Fruit fly (Drosophila melanogaster) whole organism, adult: Measurements from ENCODE around the gene CG18661.

Experiments
- CG11617 ChIP-seq: fragments of 200-800 bp; sonication (Bioruptor generic); optimal IDR thresholded peaks from 2 replicates; lab custom pipeline; 2017; ENCODE audit warnings: mild to moderate bottlenecking, missing biosample characterization, missing genetic modification reagents, missing genetic modification characterization
- CG12768 ChIP-seq: fragments of 200-800 bp; sonication (Bioruptor generic); optimal IDR thresholded peaks from 2 replicates; lab custom pipeline; 2017; ENCODE audit warnings: missing biosample characterization, missing genetic modification characterization, mild to moderate bottlenecking, moderate library complexity, missing genetic modification reagents
- CG14711 ChIP-seq: fragments of 200-800 bp; sonication (Bioruptor generic); optimal IDR thresholded peaks from 2 replicates; lab custom pipeline; 2018; ENCODE audit warnings: missing biosample characterization, mild to moderate bottlenecking, missing genetic modification characterization, moderate library complexity
- CG1620 ChIP-seq: fragments of 200-800 bp; sonication (Bioruptor generic); optimal IDR thresholded peaks from 2 replicates; lab custom pipeline; 2016; ENCODE audit warnings: missing biosample characterization, missing genetic modification characterization
- CG33017 ChIP-seq: fragments of 200-800 bp; sonication (Bioruptor generic); optimal IDR thresholded peaks from 2 replicates; lab custom pipeline; 2018; ENCODE audit warnings: missing biosample characterization, mild to moderate bottlenecking, missing genetic modification characterization, moderate library complexity
- CG5204 ChIP-seq: fragments of 200-800 bp; sonication (Bioruptor generic); optimal IDR thresholded peaks from 2 replicates; lab custom pipeline; 2016; ENCODE audit warnings: missing biosample characterization, missing genetic modification characterization
- CG7045 ChIP-seq: fragments of 200-800 bp; sonication (Bioruptor generic); optimal IDR thresholded peaks from 2 replicates; lab custom pipeline; 2017; ENCODE audit warnings: missing biosample characterization, mild to moderate bottlenecking, missing genetic modification characterization
- CG7101 ChIP-seq: fragments of 200-800 bp; sonication (Bioruptor generic); optimal IDR thresholded peaks from 2 replicates; lab custom pipeline; 2018; ENCODE audit warnings: missing biosample characterization, mild to moderate bottlenecking, missing genetic modification characterization, moderate library complexity
- Clk ChIP-seq: fragments of 200-800 bp; sonication (Bioruptor generic); optimal IDR thresholded peaks from 2 replicates; lab custom pipeline; 2017; ENCODE audit warnings: missing biosample characterization, missing genetic modification characterization
- Crg-1 ChIP-seq: fragments of 200-800 bp; sonication (Bioruptor generic); optimal IDR thresholded peaks from 2 replicates; lab custom pipeline; 2016; ENCODE audit warnings: missing biosample characterization, missing genetic modification characterization
- Hr96 ChIP-seq: fragments of 200-800 bp; sonication (Bioruptor generic); optimal IDR thresholded peaks from 2 replicates; lab custom pipeline; 2016; ENCODE audit warnings: missing biosample characterization, missing genetic modification characterization
- Mnt ChIP-seq: fragments of 200-800 bp; sonication (Bioruptor generic); optimal IDR thresholded peaks from 2 replicates; lab custom pipeline; 2016; ENCODE audit warnings: missing biosample characterization, mild to moderate bottlenecking, missing genetic modification characterization
- bab1 ChIP-seq: fragments of 200-800 bp; sonication (Bioruptor generic); optimal IDR thresholded peaks from 3 replicates; lab custom pipeline; 2019; ENCODE audit warnings: missing biosample characterization, mild to moderate bottlenecking, missing genetic modification characterization, moderate library complexity
- cic ChIP-seq: fragments of 200-800 bp; sonication (Bioruptor generic); optimal IDR thresholded peaks from 2 replicates; lab custom pipeline; 2017; ENCODE audit warnings: missing biosample characterization, mild to moderate bottlenecking, missing genetic modification characterization, moderate library complexity
- cnc ChIP-seq, 2 experiments: fragments of >200 bp; optimal IDR thresholded peaks; 2 replicates each; lab custom pipeline; 2017
- kay ChIP-seq: fragments of 200-800 bp; sonication (Bioruptor generic); peaks from one replicate; lab custom pipeline; 2016; ENCODE audit warnings: missing biosample characterization, missing genetic modification characterization, borderline replicate concordance
- ovo ChIP-seq: fragments of 200-800 bp; sonication (Bioruptor generic); optimal IDR thresholded peaks from 2 replicates; lab custom pipeline; 2016; ENCODE audit warnings: missing biosample characterization, missing genetic modification characterization
- pad ChIP-seq: fragments of 200-800 bp; sonication (Bioruptor generic); optimal IDR thresholded peaks from 3 replicates; lab custom pipeline; 2017; ENCODE audit warnings: missing biosample characterization, missing genetic modification characterization, mild to moderate bottlenecking, moderate library complexity, missing genetic modification reagents
- tj ChIP-seq: fragments of 200-800 bp; sonication (Bioruptor generic); optimal IDR thresholded peaks from 3 replicates; lab custom pipeline; 2017; ENCODE audit warnings: missing biosample characterization, mild to moderate bottlenecking, missing genetic modification characterization, moderate library complexity
- toe ChIP-seq: fragments of 200-800 bp; sonication (Bioruptor generic); optimal IDR thresholded peaks from 2 replicates; lab custom pipeline; 2016; ENCODE audit warnings: missing biosample characterization, missing genetic modification characterization

Gene CG18661

DNA sequence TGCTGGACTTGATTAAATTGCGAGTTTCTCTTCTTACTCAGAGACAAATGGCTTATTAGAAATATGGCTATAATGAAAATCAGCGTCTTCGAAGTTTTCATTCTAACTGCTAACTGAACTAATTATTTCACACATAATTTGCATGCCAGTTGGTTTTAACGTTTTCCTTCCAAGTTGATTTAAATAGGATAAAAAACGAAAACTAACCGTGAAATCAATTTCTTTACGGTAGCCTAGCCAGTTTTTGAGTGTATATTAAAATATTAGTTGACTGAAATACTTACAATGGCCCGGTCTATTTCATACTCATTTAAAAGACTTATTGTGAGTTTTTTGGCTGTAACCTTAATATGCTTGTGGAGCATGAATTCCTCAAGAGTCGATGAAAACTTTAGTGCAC lies 35.2 kb upstream of the CG18661 start, which contains the start of the genes CG9525 and CG32985:
CG9525 (minus strand) TSS at position 101 of the 400 bp plus-strand sequence.
CG32985 (plus strand) TSS at position 280 of the 400 bp plus-strand sequence.
- TF ChIP-seq kay (GFP tag; lab: Kevin White, UChicago), result no peak
- TF ChIP-seq Crg-1, result no peak
- TF ChIP-seq cic (GFP tag; lab: Kevin White, UChicago), result no peak
- no peak for TF ChIP-seq Clk (GFP tag; lab: Kevin White, UChicago)
- TF ChIP-seq CG33017 (tag; lab: Kevin White, UChicago), result no peak
- TF ChIP-seq bab1 (GFP tag; lab: Kevin White, UChicago), result no peak
- TF ChIP-seq CG5204 (GFP tag; lab: Kevin White, UChicago), result no peak

DNA sequence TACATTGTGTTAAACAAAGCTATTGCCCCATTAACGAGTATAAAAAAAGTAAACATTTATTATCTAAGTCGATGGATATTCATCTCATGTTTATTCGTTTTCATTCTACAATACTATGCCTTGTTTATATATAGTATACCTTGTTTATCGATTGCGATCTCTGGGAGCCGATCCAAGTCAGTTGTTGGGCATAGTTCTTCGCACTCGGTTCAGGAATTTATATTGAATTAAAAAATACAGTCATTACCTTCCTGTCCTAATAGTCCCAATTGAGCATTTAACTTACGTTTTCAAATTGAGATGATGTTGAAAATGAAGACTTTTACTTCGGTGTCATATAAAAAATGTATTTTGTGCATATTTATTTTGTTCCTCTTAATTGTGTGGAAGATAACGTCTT lies 32.7 kb upstream of the CG18661 start, which contains the start of gene CG32984:
CG32984 (plus strand) TSS at position 301 of the 400 bp plus-strand sequence.
- TF ChIP-seq CG5204 (GFP tag; lab: Kevin White, UChicago) (no peak), kay (GFP tag; lab: Kevin White, UChicago) (peak; percentile 37)

DNA sequence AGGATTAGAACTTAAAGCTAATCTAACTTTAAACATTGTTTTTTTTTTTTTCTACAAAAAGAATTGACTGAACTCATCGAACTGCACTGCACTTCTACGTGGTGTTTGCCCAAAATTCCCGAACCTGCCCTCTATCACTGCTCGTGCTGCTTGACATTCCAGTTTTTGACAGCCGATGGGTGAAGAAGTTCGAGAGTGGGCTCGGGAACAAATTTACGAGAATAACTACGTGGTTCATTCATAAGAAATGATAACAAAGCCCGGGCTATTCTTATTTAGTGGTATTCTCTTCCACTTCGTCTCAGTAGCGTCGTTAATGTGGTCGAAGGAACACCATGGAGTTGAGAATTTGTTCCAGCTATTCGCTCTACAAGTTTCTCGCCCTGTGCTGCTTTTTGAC lies 30.2 kb upstream of the CG18661 start, which contains the start of gene CG18088:
CG18088 (plus strand) TSS at position 301 of the 400 bp plus-strand sequence.
- TF ChIP-seq cic (GFP tag; lab: Kevin White, UChicago), result no peak
- no peak for TF ChIP-seq CG33017 (tag; lab: Kevin White, UChicago)
- TF ChIP-seq CG11617, result no peak
- no peak for TF ChIP-seq cnc (optimal IDR thresholded peaks at IDR 0.05; lab: Kevin White, UChicago)

DNA sequence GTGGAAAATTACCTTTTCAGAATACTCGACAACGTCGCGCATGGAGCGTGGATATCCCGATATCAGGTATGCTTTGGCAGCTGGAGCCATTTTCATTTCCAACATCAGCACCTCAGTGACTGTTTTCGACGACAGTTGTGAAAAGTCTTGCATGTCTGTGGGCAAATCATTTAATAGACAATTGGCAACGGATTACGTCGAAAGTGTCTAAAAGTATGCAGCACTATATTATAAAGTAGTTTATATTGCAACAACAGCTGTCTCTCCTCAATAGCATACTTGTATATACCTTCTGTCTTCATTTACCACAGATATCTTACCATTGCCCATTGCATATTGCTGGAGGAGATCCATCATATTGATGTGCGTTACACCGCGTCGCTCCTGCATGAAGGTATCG lies 24.5 kb upstream of the CG18661 start:
- no peak for TF ChIP-seq CG5204 (GFP tag; lab: Kevin White, UChicago)
- TF ChIP-seq CG12768 (GFP tag; lab: Kevin White, UChicago), result no peak
- TF ChIP-seq pad (GFP tag; lab: Kevin White, UChicago), result no peak
- no peak for TF ChIP-seq CG7101 (tag; lab: Kevin White, UChicago)
- no peak for TF ChIP-seq CG7045
- TF ChIP-seq ovo (GFP tag; lab: Kevin White, UChicago), result no peak
- TF ChIP-seq Crg-1, result no peak
- TF ChIP-seq kay (GFP tag; lab: Kevin White, UChicago), result no peak
- TF ChIP-seq Clk (GFP tag; lab: Kevin White, UChicago), result no peak
- TF ChIP-seq bab1 (GFP tag; lab: Kevin White, UChicago), result no peak
- TF ChIP-seq CG11617, result no peak
- no peak for TF ChIP-seq cnc (optimal IDR thresholded peaks at IDR 0.05; lab: Kevin White, UChicago)
- TF ChIP-seq CG33017 (tag; lab: Kevin White, UChicago), result no peak
- TF ChIP-seq toe (GFP tag; lab: Kevin White, UChicago), result no peak
- no peak for TF ChIP-seq Mnt (GFP tag; lab: Kevin White, UChicago)
- no peak for TF ChIP-seq CG14711
- no peak for TF ChIP-seq cic (GFP tag; lab: Kevin White, UChicago)
- TF ChIP-seq Hr96 (GFP tag; lab: Kevin White, UChicago), result no peak
- no peak for TF ChIP-seq tj (GFP tag; lab: Kevin White, UChicago)

DNA sequence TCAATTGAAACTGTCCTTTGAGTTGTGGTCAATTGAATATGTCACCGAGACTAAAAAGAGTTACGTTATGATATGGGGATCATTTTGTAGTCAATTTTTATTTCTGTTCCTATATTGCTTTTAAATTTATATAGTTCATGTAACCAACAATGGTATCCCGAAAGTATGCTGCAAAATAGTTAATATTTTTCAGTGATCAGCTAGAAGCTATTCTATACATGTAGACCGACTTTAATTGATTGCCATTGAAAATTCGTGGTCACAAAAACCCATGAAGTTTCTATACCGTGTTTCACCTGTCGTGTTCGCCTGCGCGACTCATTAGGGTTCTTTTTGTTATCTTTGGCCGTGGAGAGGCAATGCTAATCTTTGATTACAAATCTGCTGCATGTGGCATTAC lies 22.9 kb upstream of the CG18661 start:
- TF ChIP-seq CG7045 (no peak), CG33017 (tag; lab: Kevin White, UChicago) (no peak), cnc (optimal IDR thresholded peaks at IDR 0.05; lab: Kevin White, UChicago) (no peak), Clk (GFP tag; lab: Kevin White, UChicago) (no peak), bab1 (GFP tag; lab: Kevin White, UChicago) (no peak), CG5204 (GFP tag; lab: Kevin White, UChicago) (no peak), Hr96 (GFP tag; lab: Kevin White, UChicago) (no peak), CG1620 (GFP tag; lab: Kevin White, UChicago) (no peak), kay (GFP tag; lab: Kevin White, UChicago) (no peak), CG14711 (no peak), Mnt (GFP tag; lab: Kevin White, UChicago) (no peak), CG11617 (no peak), ovo (GFP tag; lab: Kevin White, UChicago) (no peak), Crg-1 (no peak), CG12768 (GFP tag; lab: Kevin White, UChicago) (no peak), cic (GFP tag; lab: Kevin White, UChicago) (no peak), pad (GFP tag; lab: Kevin White, UChicago) (no peak), toe (GFP tag; lab: Kevin White, UChicago) (no peak), tj (GFP tag; lab: Kevin White, UChicago) (no peak), CG7101 (tag; lab: Kevin White, UChicago) (no peak)

DNA sequence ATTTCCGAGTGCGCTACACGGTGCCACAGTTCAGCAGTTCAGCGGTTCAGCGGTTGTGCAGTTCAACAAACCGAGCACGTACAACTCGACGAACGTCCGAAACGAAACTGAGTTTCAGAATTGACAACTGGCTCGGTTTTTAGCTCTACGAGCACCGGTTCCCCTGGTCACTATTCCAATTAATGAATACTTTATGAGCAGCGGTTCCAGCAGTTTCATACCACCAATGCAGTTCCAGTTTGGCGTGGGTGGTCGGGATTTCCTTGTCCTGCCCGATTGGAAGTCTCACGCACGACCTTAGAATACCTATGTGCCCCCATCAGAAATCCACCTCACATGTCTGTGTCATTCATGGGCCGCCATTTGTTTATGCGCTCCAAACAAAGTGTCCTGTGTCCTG lies 22.1 kb upstream of the CG18661 start, which contains the start of gene CG9541:
CG9541 (minus strand) TSS at position 101 of the 400 bp plus-strand sequence.
- TF ChIP-seq CG14711 (no peak), CG1620 (GFP tag; lab: Kevin White, UChicago) (no peak), Hr96 (GFP tag; lab: Kevin White, UChicago) (no peak), cnc (optimal IDR thresholded peaks at IDR 0.05; lab: Kevin White, UChicago) (no peak)

DNA sequence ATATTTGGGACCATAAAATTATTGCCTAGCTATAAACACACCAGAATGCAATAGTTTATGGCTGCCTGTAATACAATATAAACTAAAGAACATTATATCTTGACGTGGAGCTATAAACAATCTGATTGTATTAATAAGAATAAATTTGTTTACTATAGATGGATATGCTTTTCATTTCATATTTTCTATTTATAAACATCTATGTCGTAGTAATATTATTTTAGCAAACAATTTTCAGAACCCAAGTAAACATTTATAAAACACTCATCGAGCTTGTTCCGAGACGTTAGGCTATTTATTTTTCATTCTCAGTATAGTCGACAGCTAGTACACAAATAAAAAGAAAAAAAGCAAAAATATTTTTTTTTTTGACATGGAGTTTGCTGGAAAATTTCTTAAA lies 17.0 kb upstream of the CG18661 start, which contains the start of gene CG18662:
CG18662 (plus strand) TSS at position 301 of the 400 bp plus-strand sequence.
- peak; percentile 69 for TF ChIP-seq kay (GFP tag; lab: Kevin White, UChicago)
- no peak for TF ChIP-seq CG1620 (GFP tag; lab: Kevin White, UChicago)
- no peak for TF ChIP-seq tj (GFP tag; lab: Kevin White, UChicago)
- TF ChIP-seq bab1 (GFP tag; lab: Kevin White, UChicago), result no peak
- TF ChIP-seq CG11617, result no peak
- no peak for TF ChIP-seq Mnt (GFP tag; lab: Kevin White, UChicago)
- TF ChIP-seq CG12768 (GFP tag; lab: Kevin White, UChicago), result no peak
- no peak for TF ChIP-seq Clk (GFP tag; lab: Kevin White, UChicago)
